Worm (Caenorhabditis elegans) whole organism, late embryonic: ENCODE results near the gene F26F12.2.

Experiments used
- hlh-15 ChIP-seq: sonication (generic microtip); optimal IDR thresholded peaks from 2 replicates; lab custom pipeline; 2016; ENCODE audit warnings: missing genetic modification characterization, missing compliant biosample characterization
- pha-4 ChIP-seq: fragments of 150-350 bp; optimal IDR thresholded peaks from 2 replicates; lab custom pipeline; 2018; ENCODE audit warnings: missing biosample characterization, missing genetic modification reagents, missing genetic modification characterization
- pros-1 ChIP-seq: fragments of 150-350 bp; optimal IDR thresholded peaks from 2 replicates; lab custom pipeline; 2014; ENCODE audit warnings: missing biosample characterization, missing genetic modification reagents, missing genetic modification characterization
- ref-2 ChIP-seq: sonication (generic microtip); optimal IDR thresholded peaks from 2 replicates; lab custom pipeline; 2016; ENCODE audit warnings: missing genetic modification characterization, missing compliant biosample characterization
- sox-4 ChIP-seq: sonication (generic microtip); optimal IDR thresholded peaks from 2 replicates; lab custom pipeline; 2017; ENCODE audit warnings: mild to moderate bottlenecking, missing genetic modification characterization, inconsistent platforms, missing compliant biosample characterization
- unc-55 ChIP-seq: sonication (generic microtip); optimal IDR thresholded peaks from 2 replicates; lab custom pipeline; 2017; ENCODE audit warnings: missing biosample characterization, missing genetic modification reagents, missing genetic modification characterization

DNA sequence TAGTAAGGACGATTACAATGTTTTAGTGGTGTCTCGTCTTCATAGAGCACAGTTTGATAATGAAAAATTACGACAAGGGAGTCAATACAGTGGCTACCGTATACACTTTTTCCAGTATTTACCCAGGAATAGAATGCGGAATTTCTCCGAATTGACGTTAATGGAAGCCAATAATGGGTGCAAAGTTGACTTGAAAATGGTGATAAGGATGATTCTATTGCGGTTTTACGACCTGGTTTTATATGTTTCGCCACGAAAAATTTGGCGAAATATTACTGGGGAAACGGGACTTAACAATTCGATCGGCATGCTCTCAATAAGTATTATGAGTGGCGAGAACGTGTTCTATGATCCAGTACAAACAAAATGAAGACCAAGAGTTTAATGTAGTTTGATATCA lies 18.5 kb downstream of the F26F12.2 start:
- TF ChIP-seq hlh-15 (tag; lab: Kevin White, UChicago): no peak
- no peak for TF ChIP-seq sox-4 (tag; lab: Kevin White, UChicago)
- no peak for TF ChIP-seq pros-1 (tag; lab: Kevin White, UChicago)
- no peak for TF ChIP-seq ref-2 (tag; lab: Kevin White, UChicago)
- TF ChIP-seq pha-4: no peak
- TF ChIP-seq unc-55 (GFP tag; lab: Kevin White, UChicago): no peak
